Fruit fly (Drosophila melanogaster) whole organism, embryonic: ENCODE results near the gene Wdfy2.

Experiments
- Ada2b ChIP-seq: fragments of 200-800 bp; sonication (Bioruptor generic); IDR thresholded peaks from 2 replicates; pipeline ENCODE4 v1.3.6; 2022; ENCODE audit warnings: missing biosample characterization, missing genetic modification characterization
- Atf3 ChIP-seq: fragments of 200-800 bp; sonication (Bioruptor generic); optimal IDR thresholded peaks from 3 replicates; lab custom pipeline; 2016; ENCODE audit warnings: missing biosample characterization, missing genetic modification characterization
- Bgb ChIP-seq: fragments of 200-800 bp; sonication (Bioruptor generic); IDR thresholded peaks from 2 replicates; pipeline ENCODE4 v1.3.6; 2022; ENCODE audit warnings: missing biosample characterization, missing genetic modification characterization; ENCODE audit not compliant: partially characterized antibody
- BtbVII ChIP-seq: fragments of 200-800 bp; sonication (Bioruptor generic); optimal IDR thresholded peaks from 3 replicates; lab custom pipeline; 2017; ENCODE audit warnings: missing biosample characterization, mild to moderate bottlenecking, missing genetic modification characterization
- CG1024 ChIP-seq: fragments of 200-800 bp; sonication (Bioruptor generic); IDR thresholded peaks from 2 replicates; pipeline ENCODE4 v1.3.6; 2022; ENCODE audit warnings: missing biosample characterization, missing genetic modification characterization
- CG12071 ChIP-seq: fragments of 200-800 bp; sonication (Bioruptor generic); optimal IDR thresholded peaks from 3 replicates; lab custom pipeline; 2018; ENCODE audit warnings: missing biosample characterization, mild to moderate bottlenecking, missing genetic modification characterization
- CG12942 ChIP-seq: fragments of 200-800 bp; sonication (Bioruptor generic); optimal IDR thresholded peaks from 3 replicates; lab custom pipeline; 2016; ENCODE audit warnings: missing biosample characterization, missing genetic modification characterization
- CG13894 ChIP-seq: fragments of 200-800 bp; sonication (Bioruptor generic); optimal IDR thresholded peaks from 3 replicates; lab custom pipeline; 2018; ENCODE audit warnings: missing biosample characterization, mild to moderate bottlenecking, missing genetic modification characterization, moderate library complexity
- CG14860 ChIP-seq: fragments of 200-800 bp; sonication (Bioruptor generic); IDR thresholded peaks from 3 replicates; pipeline ENCODE4 v1.3.6; 2022; ENCODE audit warnings: missing biosample characterization, missing genetic modification characterization; ENCODE audit not compliant: partially characterized antibody
- CG15696 ChIP-seq: fragments of 200-800 bp; sonication (Bioruptor generic); optimal IDR thresholded peaks from 2 replicates; lab custom pipeline; 2019; ENCODE audit warnings: missing biosample characterization, mild to moderate bottlenecking, missing genetic modification characterization, moderate library complexity
- CG1832 ChIP-seq: fragments of 200-800 bp; sonication (Bioruptor generic); optimal IDR thresholded peaks from 2 replicates; lab custom pipeline; 2017; ENCODE audit warnings: missing biosample characterization, mild to moderate bottlenecking, missing genetic modification characterization, inconsistent platforms
- CG2116 ChIP-seq: fragments of 200-800 bp; sonication (Bioruptor generic); optimal IDR thresholded peaks from 3 replicates; lab custom pipeline; 2018; ENCODE audit warnings: missing biosample characterization, mild to moderate bottlenecking, missing genetic modification characterization
- CG34376 ChIP-seq: fragments of 200-800 bp; sonication (Bioruptor generic); optimal IDR thresholded peaks from 2 replicates; lab custom pipeline; 2018; ENCODE audit warnings: missing biosample characterization, mild to moderate bottlenecking, missing genetic modification characterization
- CG3995 ChIP-seq: fragments of 200-800 bp; sonication (Bioruptor generic); optimal IDR thresholded peaks from 3 replicates; lab custom pipeline; 2016; ENCODE audit warnings: missing biosample characterization, missing genetic modification characterization
- CG43689 ChIP-seq: fragments of 200-800 bp; sonication (Bioruptor generic); IDR thresholded peaks from 2 replicates; pipeline ENCODE4 v1.3.6; 2022; ENCODE audit warnings: missing biosample characterization, missing genetic modification characterization
- CG5953 ChIP-seq: fragments of 200-800 bp; sonication (Bioruptor generic); IDR thresholded peaks from 2 replicates; pipeline ENCODE4 v1.3.6; 2022; ENCODE audit warnings: missing biosample characterization, missing genetic modification characterization
- CG6683 ChIP-seq: fragments of 200-800 bp; sonication (Bioruptor generic); optimal IDR thresholded peaks from 2 replicates; lab custom pipeline; 2017; ENCODE audit warnings: missing biosample characterization, mild to moderate bottlenecking, missing genetic modification characterization, missing genetic modification reagents
- CG7271 ChIP-seq: fragments of 200-800 bp; sonication (Bioruptor generic); optimal IDR thresholded peaks from 2 replicates; lab custom pipeline; 2018; ENCODE audit warnings: missing biosample characterization, mild to moderate bottlenecking, missing genetic modification characterization, moderate library complexity
- CG7556 ChIP-seq: fragments of 200-800 bp; sonication (Bioruptor generic); optimal IDR thresholded peaks from 2 replicates; lab custom pipeline; 2017; ENCODE audit warnings: missing biosample characterization, mild to moderate bottlenecking, missing genetic modification characterization
- CG7928 ChIP-seq: fragments of 200-800 bp; sonication (Bioruptor generic); optimal IDR thresholded peaks from 2 replicates; lab custom pipeline; 2017; ENCODE audit warnings: missing biosample characterization, mild to moderate bottlenecking, missing genetic modification characterization
- CG9437 ChIP-seq: fragments of 200-800 bp; sonication (Bioruptor generic); optimal IDR thresholded peaks from 2 replicates; lab custom pipeline; 2018; ENCODE audit warnings: missing biosample characterization, mild to moderate bottlenecking, missing genetic modification characterization
- CG9876 ChIP-seq: fragments of 200-800 bp; sonication (Bioruptor generic); optimal IDR thresholded peaks from 2 replicates; lab custom pipeline; 2016; ENCODE audit warnings: missing biosample characterization, missing genetic modification characterization
- CTCF ChIP-seq: fragments of 200-800 bp; sonication (Bioruptor generic); optimal IDR thresholded peaks from 2 replicates; lab custom pipeline; 2017; ENCODE audit warnings: missing biosample characterization, mild to moderate bottlenecking, missing genetic modification characterization, moderate library complexity
- Elba2 ChIP-seq: fragments of 200-800 bp; sonication (Bioruptor generic); optimal IDR thresholded peaks from 3 replicates; lab custom pipeline; 2016; ENCODE audit warnings: missing biosample characterization, missing genetic modification characterization
- HLH4C ChIP-seq: fragments of 200-800 bp; sonication (Bioruptor generic); IDR thresholded peaks from 3 replicates; pipeline ENCODE4 v1.3.6; 2022; ENCODE audit warnings: missing biosample characterization, missing genetic modification characterization; ENCODE audit not compliant: partially characterized antibody
- Lhr ChIP-seq: fragments of 200-800 bp; sonication (Bioruptor generic); optimal IDR thresholded peaks from 3 replicates; lab custom pipeline; 2017; ENCODE audit warnings: mild to moderate bottlenecking, missing biosample characterization, missing genetic modification reagents, missing genetic modification characterization
- MBD-R2 ChIP-seq: fragments of 200-800 bp; sonication (Bioruptor generic); IDR thresholded peaks from 2 replicates; pipeline ENCODE4 v1.3.6; 2022; ENCODE audit warnings: missing biosample characterization, missing genetic modification characterization
- Spps ChIP-seq: fragments of 200-800 bp; sonication (Bioruptor generic); optimal IDR thresholded peaks from 2 replicates; lab custom pipeline; 2018; ENCODE audit warnings: missing biosample characterization, mild to moderate bottlenecking, missing genetic modification characterization
- amos ChIP-seq: fragments of 200-800 bp; sonication (Bioruptor generic); IDR thresholded peaks from 2 replicates; pipeline ENCODE4 v1.3.6; 2022; ENCODE audit warnings: missing biosample characterization, missing genetic modification characterization; ENCODE audit not compliant: partially characterized antibody
- br ChIP-seq: fragments of >200 bp; optimal IDR thresholded peaks from 2 replicates; lab custom pipeline; 2017
- cas ChIP-seq: fragments of 200-800 bp; sonication (Bioruptor generic); IDR thresholded peaks from 2 replicates; pipeline ENCODE4 v1.3.6; 2022; ENCODE audit warnings: missing biosample characterization, missing genetic modification characterization
- crc ChIP-seq: fragments of 200-800 bp; sonication (Bioruptor generic); optimal IDR thresholded peaks from 2 replicates; lab custom pipeline; 2016; ENCODE audit warnings: missing biosample characterization, missing genetic modification characterization
- eve ChIP-seq, 2 experiments: fragments of >200 bp; optimal IDR thresholded peaks; 2 replicates each; lab custom pipeline; 2017; ENCODE audit warnings: missing biosample characterization in 2 of 2, missing genetic modification characterization in 2 of 2
- exex ChIP-seq: fragments of 200-800 bp; sonication (Bioruptor generic); optimal IDR thresholded peaks from 4 replicates; lab custom pipeline; 2018; ENCODE audit warnings: missing biosample characterization, mild to moderate bottlenecking, missing genetic modification characterization, moderate library complexity
- fru ChIP-seq: fragments of >200 bp; optimal IDR thresholded peaks from 2 replicates; lab custom pipeline; 2017
- grn ChIP-seq: fragments of 200-800 bp; sonication (Bioruptor generic); optimal IDR thresholded peaks from 3 replicates; lab custom pipeline; 2017; ENCODE audit warnings: missing biosample characterization, missing genetic modification characterization
- hkb ChIP-seq, 2 experiments: fragments of 200-800 bp in 1 of 2; fragments of >200 bp in 1 of 2; sonication (Bioruptor generic) in 1 of 2; IDR thresholded peaks in 1 of 2; optimal IDR thresholded peaks in 1 of 2; 2 replicates each; pipeline versions ENCODE4 v1.3.6 to Lab custom; 2017 to 2022; ENCODE audit warnings: missing biosample characterization in 1 of 2, missing genetic modification characterization in 1 of 2
- insv ChIP-seq, 2 experiments: fragments of 200-800 bp; sonication (Bioruptor generic); optimal IDR thresholded peaks; 3 replicates each; lab custom pipeline; 2016 to 2018; ENCODE audit warnings: missing biosample characterization in 2 of 2, missing genetic modification characterization in 2 of 2
- luna ChIP-seq: fragments of 200-800 bp; sonication (Bioruptor generic); optimal IDR thresholded peaks from 2 replicates; lab custom pipeline; 2016; ENCODE audit warnings: missing biosample characterization, missing genetic modification characterization
- nerfin-1 ChIP-seq: fragments of 200-800 bp; sonication (Bioruptor generic); optimal IDR thresholded peaks from 3 replicates; lab custom pipeline; 2019; ENCODE audit warnings: missing biosample characterization, mild to moderate bottlenecking, missing genetic modification characterization, moderate library complexity
- pho ChIP-seq: fragments of 200-800 bp; sonication (Bioruptor generic); optimal IDR thresholded peaks from 2 replicates; lab custom pipeline; 2016; ENCODE audit warnings: missing biosample characterization, missing genetic modification characterization
- ro ChIP-seq: fragments of 200-800 bp; sonication (Bioruptor generic); IDR thresholded peaks from 2 replicates; pipeline ENCODE4 v1.3.6; 2022; ENCODE audit warnings: missing biosample characterization, missing genetic modification characterization
- sd ChIP-seq: fragments of 200-800 bp; sonication (Bioruptor generic); optimal IDR thresholded peaks from 3 replicates; lab custom pipeline; 2018; ENCODE audit warnings: missing biosample characterization, mild to moderate bottlenecking, missing genetic modification characterization, moderate library complexity
- slbo ChIP-seq: fragments of 200-800 bp; sonication (Bioruptor generic); IDR thresholded peaks from 2 replicates; pipeline ENCODE4 v1.3.6; 2022; ENCODE audit warnings: missing biosample characterization, missing genetic modification characterization
- sna ChIP-seq: fragments of 200-800 bp; sonication (Bioruptor generic); IDR thresholded peaks from 2 replicates; pipeline ENCODE4 v1.3.6; 2022; ENCODE audit warnings: missing biosample characterization, missing genetic modification characterization; ENCODE audit not compliant: partially characterized antibody
- stc ChIP-seq: fragments of 200-800 bp; sonication (Bioruptor generic); IDR thresholded peaks from 2 replicates; pipeline ENCODE4 v1.3.6; 2022; ENCODE audit warnings: missing biosample characterization, missing genetic modification characterization
- sug ChIP-seq: fragments of 200-800 bp; optimal IDR thresholded peaks from 2 replicates; lab custom pipeline; 2019; ENCODE audit warnings: missing biosample characterization, mild to moderate bottlenecking, missing genetic modification characterization, moderate library complexity
- tx ChIP-seq: fragments of 200-800 bp; sonication (Bioruptor generic); optimal IDR thresholded peaks from 2 replicates; lab custom pipeline; 2016; ENCODE audit warnings: missing biosample characterization, missing genetic modification characterization

The Wdfy2 gene

DNA sequence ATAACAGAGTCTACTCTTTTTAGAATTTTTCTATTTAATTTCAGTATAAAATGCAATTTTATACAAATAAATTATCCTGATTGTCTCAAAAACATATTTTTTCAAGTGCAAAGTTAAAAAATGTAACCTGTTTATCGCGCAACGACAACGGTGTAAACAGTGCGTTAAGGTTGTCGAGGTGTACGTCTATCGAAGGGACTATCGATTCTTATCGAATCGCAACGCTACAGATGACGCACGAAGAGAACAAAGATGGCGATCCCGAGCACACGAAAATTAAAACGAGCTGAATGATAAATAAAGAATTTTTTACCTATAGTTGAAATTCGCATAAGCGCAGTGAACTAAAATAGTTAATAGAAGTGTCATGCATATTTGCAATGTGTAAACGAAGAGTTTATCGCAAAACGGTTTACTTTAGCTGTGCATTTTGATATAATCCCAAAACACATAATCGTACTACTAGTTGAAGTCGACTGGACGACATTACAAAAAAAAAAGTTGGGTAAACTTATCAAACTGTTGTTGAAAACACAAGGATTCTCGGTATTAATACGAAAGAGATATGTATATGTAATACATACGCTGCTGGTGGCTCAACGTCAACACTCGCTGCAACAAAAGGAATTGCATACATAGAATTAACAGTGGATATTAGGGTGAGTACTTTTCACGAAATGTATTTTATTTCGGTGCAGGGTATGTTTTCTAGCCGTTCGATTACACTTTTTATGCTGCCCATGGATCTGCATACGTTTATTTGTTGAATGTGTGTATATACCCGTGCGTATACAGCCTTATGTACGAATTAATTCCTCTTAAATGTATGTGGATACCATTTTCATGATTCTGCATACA lies 35.0 kb upstream of the Wdfy2 start, which contains the start of gene da (continued):
- TF ChIP-seq CG12071 (no peak), HLH4C (GFP tag; lab: Robert Waterston, UW) (peak; percentile 61; the same call in 2 of the 3 replicates), Atf3 (GFP tag; lab: Kevin White, UChicago) (peak; percentile 72), CG6683 (no peak), CG9437 (GFP tag; lab: Kevin White, UChicago) (peak; percentile 43), crc (GFP tag; lab: Kevin White, UChicago) (peak; percentile 34), CG2116 (peak; percentile 99), Spps (peak; percentile 23), Lhr (peak; percentile 23), CG15696 (peak; percentile 28), sug (tag; lab: Kevin White, UChicago) (peak; percentile 75), sna (GFP tag; lab: Robert Waterston, UW) (no peak), hkb (optimal IDR thresholded peaks at IDR 0.05; lab: Kevin White, UChicago) (no peak), hkb (GFP tag; IDR thresholded peaks at IDR 0.05; lab: Robert Waterston, UW) (peak; percentile 54), stc (GFP tag; lab: Robert Waterston, UW) (peak; percentile 70), CG12942 (GFP tag; lab: Kevin White, UChicago) (peak; percentile 22), fru (lab: Kevin White, UChicago) (no peak), nerfin-1 (tag; lab: Kevin White, UChicago) (peak; percentile 31), eve (GFP tag; optimal IDR thresholded peaks at IDR 0.05; lab: Kevin White, UChicago) (peak in 1 of 2 experiments; percentile 76), insv (GFP tag; optimal IDR thresholded peaks at IDR 0.05; lab: Kevin White, UChicago) (no peak), br (lab: Kevin White, UChicago) (no peak), CG13894 (tag; lab: Kevin White, UChicago) (peak; percentile 53), CG1832 (GFP tag; lab: Kevin White, UChicago) (no peak), cas (GFP tag; lab: Robert Waterston, UW) (no peak), pho (peak; percentile 73), CG9876 (GFP tag; lab: Kevin White, UChicago) (peak; percentile 19), tx (peak; percentile 44), CG1024 (GFP tag; lab: Robert Waterston, UW) (peak; percentile 96), CG14860 (no peak)
- TF ChIP-seq, all 482 proteins: peak for 294

DNA sequence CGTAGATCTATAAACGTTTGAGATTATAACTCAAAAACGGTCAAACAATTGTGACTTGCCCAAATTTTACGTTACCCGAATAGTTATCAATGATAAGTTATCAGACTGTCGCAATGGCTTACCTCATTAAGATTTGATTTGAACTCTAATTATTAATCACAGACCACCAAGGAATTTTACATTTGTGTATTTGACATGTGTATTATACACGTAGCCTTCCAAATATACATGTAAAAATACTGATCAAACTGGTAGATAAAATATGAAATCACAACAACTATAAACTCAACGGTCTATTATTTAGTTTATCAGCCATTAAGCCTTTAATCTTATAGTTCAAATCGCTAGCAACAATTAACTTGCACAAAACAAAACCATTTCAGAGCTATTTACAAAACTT lies 29.6 kb upstream of the Wdfy2 start:
- no peak for TF ChIP-seq MBD-R2 (GFP tag; lab: Robert Waterston, UW)
- TF ChIP-seq BtbVII (GFP tag; lab: Kevin White, UChicago): no peak
- TF ChIP-seq CG5953 (GFP tag; lab: Robert Waterston, UW): no peak
- no peak for TF ChIP-seq CG7556 (GFP tag; lab: Kevin White, UChicago)
- TF ChIP-seq CG34376 (GFP tag; lab: Kevin White, UChicago): peak; percentile 50
- TF ChIP-seq CG3995: no peak
- TF ChIP-seq slbo: no peak
- TF ChIP-seq sd: peak; percentile 85
- peak; percentile 99 for TF ChIP-seq sug (tag; lab: Kevin White, UChicago)
- TF ChIP-seq amos (GFP tag; lab: Robert Waterston, UW): peak; percentile 48; the same call in 1 of the 2 replicates
- no peak for TF ChIP-seq cas (GFP tag; lab: Robert Waterston, UW)
- TF ChIP-seq Bgb (GFP tag; lab: Robert Waterston, UW): peak; percentile 60
- peak; percentile 4 for TF ChIP-seq CTCF (GFP tag; lab: Kevin White, UChicago)
- no peak for TF ChIP-seq luna (GFP tag; lab: Kevin White, UChicago)
- TF ChIP-seq CG7271: no peak
- TF ChIP-seq Ada2b: no peak
- peak; percentile 69 for TF ChIP-seq grn (GFP tag; lab: Kevin White, UChicago)
- TF ChIP-seq ro (GFP tag; lab: Robert Waterston, UW): no peak
- TF ChIP-seq Elba2: no peak
- no peak for TF ChIP-seq CG7928 (GFP tag; lab: Kevin White, UChicago)
- TF ChIP-seq exex: peak; percentile 96
- no peak for TF ChIP-seq CG43689 (GFP tag; lab: Robert Waterston, UW)
